Worm (Caenorhabditis elegans) whole organism, L2 larva: Measurements from ENCODE around the gene srt-41.

Experiments
- Y55F3AM.14 ChIP-seq: fragments of 200-800 bp; sonication (Bioruptor generic); optimal IDR thresholded peaks from 2 replicates; lab custom pipeline; 2018; ENCODE audit warnings: mild to moderate bottlenecking, missing genetic modification characterization, missing compliant biosample characterization
- dmd-4 ChIP-seq: sonication (generic microtip); optimal IDR thresholded peaks from 2 replicates; lab custom pipeline; 2017; ENCODE audit warnings: missing biosample characterization, missing genetic modification characterization
- elt-1 ChIP-seq: fragments of 150-350 bp; optimal IDR thresholded peaks from 2 replicates; lab custom pipeline; 2014; ENCODE audit warnings: missing biosample characterization, missing genetic modification characterization
- elt-3 ChIP-seq: sonication (generic microtip); optimal IDR thresholded peaks from 2 replicates; lab custom pipeline; 2017; ENCODE audit warnings: missing biosample characterization, missing genetic modification characterization
- gmeb-1 ChIP-seq: fragments of 150-350 bp; optimal IDR thresholded peaks from 2 replicates; lab custom pipeline; 2014; ENCODE audit warnings: missing biosample characterization, missing genetic modification characterization
- lin-11 ChIP-seq: fragments of 150-350 bp; sonication (generic microtip); optimal IDR thresholded peaks from 2 replicates; lab custom pipeline; 2014; ENCODE audit warnings: missing biosample characterization, missing genetic modification characterization, inconsistent platforms, mixed read lengths
- nhr-12 ChIP-seq: fragments of 150-350 bp; optimal IDR thresholded peaks from 2 replicates; lab custom pipeline; 2014; ENCODE audit warnings: missing biosample characterization, missing genetic modification characterization
- nhr-77 ChIP-seq: fragments of 150-350 bp; optimal IDR thresholded peaks from 2 replicates; lab custom pipeline; 2014; ENCODE audit warnings: missing biosample characterization, missing genetic modification characterization
- peb-1 ChIP-seq: fragments of 150-350 bp; optimal IDR thresholded peaks from 2 replicates; lab custom pipeline; 2014; ENCODE audit warnings: missing biosample characterization, missing genetic modification characterization
- sem-4 ChIP-seq: fragments of 150-350 bp; optimal IDR thresholded peaks from 2 replicates; lab custom pipeline; 2014; ENCODE audit warnings: missing biosample characterization, missing genetic modification reagents, missing genetic modification characterization
- skn-1 ChIP-seq: sonication (generic microtip); optimal IDR thresholded peaks from 2 replicates; lab custom pipeline; 2017; ENCODE audit warnings: missing biosample characterization, missing genetic modification characterization
- sma-3 ChIP-seq: sonication (generic microtip); optimal IDR thresholded peaks from 2 replicates; lab custom pipeline; 2016; ENCODE audit warnings: missing genetic modification reagents, missing genetic modification characterization, missing compliant biosample characterization
- sma-9 ChIP-seq, 2 experiments: fragments of 150-350 bp in 1 of 2; sonication (generic microtip) in 1 of 2; optimal IDR thresholded peaks; 2 replicates each; lab custom pipeline; 2014 to 2016; ENCODE audit warnings: missing genetic modification characterization in 2 of 2, mild to moderate bottlenecking in 1 of 2, missing biosample characterization in 1 of 2, missing compliant biosample characterization in 1 of 2, missing genetic modification reagents in 1 of 2, moderate library complexity in 1 of 2
- snpc-4 ChIP-seq: fragments of 150-350 bp; optimal IDR thresholded peaks from 2 replicates; lab custom pipeline; 2014; ENCODE audit warnings: missing biosample characterization, missing genetic modification characterization
- unc-39 ChIP-seq: fragments of 150-350 bp; optimal IDR thresholded peaks from 2 replicates; lab custom pipeline; 2014; ENCODE audit warnings: missing biosample characterization, missing genetic modification characterization
- unc-62 ChIP-seq: fragments of 150-350 bp; optimal IDR thresholded peaks from 2 replicates; lab custom pipeline; 2014; ENCODE audit warnings: missing biosample characterization, missing genetic modification reagents, missing genetic modification characterization
- zag-1 ChIP-seq: fragments of 150-350 bp; optimal IDR thresholded peaks from 2 replicates; lab custom pipeline; 2014; ENCODE audit warnings: missing biosample characterization, missing genetic modification characterization

srt-41 gene

DNA sequence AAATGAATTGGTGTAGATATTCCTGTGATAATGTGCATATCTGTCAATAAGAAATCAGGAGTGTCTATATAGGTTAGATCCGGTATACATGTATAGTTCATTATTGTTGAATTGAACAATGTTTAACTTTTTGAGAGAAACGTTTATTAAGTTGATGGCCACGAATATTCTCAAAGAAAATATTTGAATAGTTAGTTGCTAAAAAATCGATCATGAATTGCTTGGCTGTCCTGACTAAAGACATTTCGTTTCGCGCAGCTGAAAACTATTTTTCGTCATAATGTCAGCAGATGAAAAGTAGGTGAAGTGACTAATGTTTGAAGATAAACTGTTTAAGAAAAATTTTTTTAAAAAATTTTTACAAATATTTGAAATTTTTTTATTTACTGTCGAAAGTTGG lies 51.5 kb downstream of the srt-41 start, which contains the start of gene srh-199:
Gene srh-199, minus strand, starts transcription at position 101 of the 400 bp plus-strand sequence.
- no peak for TF ChIP-seq peb-1 (tag; lab: Kevin White, UChicago)
- no peak for TF ChIP-seq sma-3
- TF ChIP-seq nhr-77: no peak
- TF ChIP-seq snpc-4 (tag; lab: Kevin White, UChicago): no peak
- no peak for TF ChIP-seq zag-1 (tag; lab: Kevin White, UChicago)
- no peak for TF ChIP-seq Y55F3AM.14 (GFP tag; lab: Kevin White, UChicago)
- TF ChIP-seq nhr-12 (tag; lab: Kevin White, UChicago): no peak
- no peak for TF ChIP-seq lin-11 (tag; lab: Kevin White, UChicago)
- no peak for TF ChIP-seq unc-39 (tag; lab: Kevin White, UChicago)
- TF ChIP-seq sma-9 (GFP tag; optimal IDR thresholded peaks at IDR 0.05; lab: Kevin White, UChicago): no peak
- TF ChIP-seq sma-9 (tag; optimal IDR thresholded peaks at IDR 0.05; lab: Kevin White, UChicago): no peak
- no peak for TF ChIP-seq unc-62 (GFP tag; lab: Kevin White, UChicago)
- TF ChIP-seq sem-4 (tag; lab: Kevin White, UChicago): no peak
- no peak for TF ChIP-seq elt-1 (tag; lab: Kevin White, UChicago)
- TF ChIP-seq elt-3: no peak
- TF ChIP-seq dmd-4 (tag; lab: Kevin White, UChicago): no peak
- no peak for TF ChIP-seq gmeb-1 (tag; lab: Kevin White, UChicago)
- no peak for TF ChIP-seq skn-1 (tag; lab: Kevin White, UChicago)
